Worm (Caenorhabditis elegans): ENCODE measurements around the gene hot-8.

Gene hot-8

ce11 chrX:1202638-1203037 lies 22.6 kb downstream of the hot-8 start:
- TF ChIP-seq him-1 (tag; optimal IDR thresholded peaks at IDR 0.05) (no peak), dao-5 (tag; optimal IDR thresholded peaks at IDR 0.05) (no peak), W03F9.2 (tag; optimal IDR thresholded peaks at IDR 0.05) (no peak)

DNA sequence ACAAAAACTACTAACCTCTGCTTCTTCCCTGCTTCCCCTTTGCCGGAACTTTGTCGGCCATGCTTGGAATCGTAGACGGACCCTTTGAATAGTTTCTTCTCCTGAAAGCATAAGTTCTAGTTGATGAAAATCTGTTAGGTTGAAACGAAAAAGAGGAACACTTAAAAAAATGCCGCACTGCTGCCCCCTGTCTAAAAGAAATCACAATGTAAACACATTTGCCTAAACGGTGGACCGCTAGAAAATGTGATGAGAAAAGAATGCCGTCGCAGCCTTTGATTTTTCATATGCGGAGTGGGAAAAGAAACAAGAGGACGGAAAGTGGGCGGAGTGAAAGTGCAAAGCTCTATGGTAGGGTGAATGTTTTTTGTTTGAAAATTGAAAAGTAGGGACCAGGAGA lies 25.9 kb downstream of the hot-8 start, which contains the start of gene T13G4.7:
TSS of gene T13G4.7 (minus strand) at position 101 of the 400 bp plus-strand sequence.
- TF ChIP-seq W03F9.2 (tag; optimal IDR thresholded peaks at IDR 0.05) (no peak), him-1 (tag; optimal IDR thresholded peaks at IDR 0.05) (no peak)

DNA sequence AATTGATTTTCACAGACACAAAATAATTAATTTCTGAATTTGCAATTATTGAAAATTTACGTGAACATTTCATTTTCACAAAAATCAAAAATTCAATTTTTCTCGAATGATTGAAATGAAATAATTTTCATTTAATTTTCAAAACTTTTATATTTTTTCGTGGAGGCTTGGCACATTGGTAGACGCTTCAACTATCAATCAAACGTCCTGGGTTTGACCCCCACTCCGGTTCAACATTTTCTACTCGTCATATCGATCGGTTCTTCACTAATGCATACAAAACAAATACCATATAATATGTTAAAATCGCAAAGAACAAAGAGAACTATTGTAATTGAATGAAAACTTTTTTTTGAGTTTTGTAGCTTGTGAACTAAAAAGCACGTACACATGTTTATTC lies 27.8 kb downstream of the hot-8 start:
- TF ChIP-seq dao-5 (tag; optimal IDR thresholded peaks at IDR 0.05) (no peak), W03F9.2 (tag; optimal IDR thresholded peaks at IDR 0.05) (peak; percentile 29), him-1 (tag; optimal IDR thresholded peaks at IDR 0.05) (no peak)

DNA sequence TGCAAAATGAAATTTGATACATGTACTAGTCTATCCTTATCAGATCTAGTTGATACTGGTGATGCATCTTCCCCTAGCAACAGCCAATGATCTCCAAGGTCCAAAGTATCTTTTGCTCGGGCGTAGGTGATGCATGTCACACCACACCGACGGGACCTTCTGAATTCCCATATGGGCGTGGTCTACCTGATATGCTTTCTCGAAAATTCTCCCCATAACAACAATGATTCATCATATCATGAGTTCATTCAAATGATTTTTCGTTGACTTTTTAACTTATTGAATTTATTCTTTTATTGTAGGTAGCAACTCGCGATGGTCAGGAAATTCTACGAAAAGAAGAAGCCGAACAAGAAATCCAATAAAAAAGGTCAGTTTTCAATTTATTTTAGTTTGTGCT lies 29.0 kb downstream of the hot-8 start, which contains the start of gene C46H3.1:
TSS of gene C46H3.1 (plus strand) at position 301 of the 400 bp plus-strand sequence.
- TF ChIP-seq him-1 (tag; optimal IDR thresholded peaks at IDR 0.05), result no peak
- TF ChIP-seq W03F9.2 (tag; optimal IDR thresholded peaks at IDR 0.05), result no peak
- TF ChIP-seq dao-5 (tag; optimal IDR thresholded peaks at IDR 0.05), result no peak

DNA sequence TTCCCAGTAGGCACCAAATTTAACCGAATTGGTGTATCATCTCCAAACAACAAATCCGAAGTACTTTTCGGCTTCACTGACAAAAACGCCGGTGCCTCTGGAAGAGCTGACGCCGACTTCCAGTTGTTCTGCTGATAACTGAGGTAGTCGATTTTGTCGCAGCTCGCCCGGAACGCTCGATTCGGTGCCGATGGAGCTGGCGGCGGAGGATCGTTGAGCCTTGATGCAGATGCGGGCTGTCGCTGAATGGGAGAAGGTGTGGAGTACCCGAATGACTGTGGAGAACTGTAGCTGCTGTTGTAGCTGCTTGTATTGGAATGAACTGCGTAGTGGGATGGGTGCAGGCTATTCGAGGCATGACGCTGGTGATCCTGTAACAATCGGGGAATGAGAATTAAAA lies 33.1 kb downstream of the hot-8 start:
- no peak for TF ChIP-seq him-1 (tag; optimal IDR thresholded peaks at IDR 0.05)
- TF ChIP-seq dao-5 (tag; optimal IDR thresholded peaks at IDR 0.05), result no peak

- no peak for TF ChIP-seq W03F9.2 (tag; optimal IDR thresholded peaks at IDR 0.05)
- TF ChIP-seq dao-5 (tag; optimal IDR thresholded peaks at IDR 0.05), result no peak
- no peak for TF ChIP-seq him-1 (tag; optimal IDR thresholded peaks at IDR 0.05)
Observed at ce11 chrX:1216833-1217232, 36.7 kb downstream of the hot-8 start.

ce11 chrX:1218457-1218856 lies 38.4 kb downstream of the hot-8 start:
- no peak for TF ChIP-seq him-1 (tag; optimal IDR thresholded peaks at IDR 0.05)
- TF ChIP-seq dao-5 (tag; optimal IDR thresholded peaks at IDR 0.05), result no peak
- no peak for TF ChIP-seq W03F9.2 (tag; optimal IDR thresholded peaks at IDR 0.05)

ce11 chrX:1222391-1222790 lies 42.3 kb downstream of the hot-8 start:
- TF ChIP-seq him-1 (tag; optimal IDR thresholded peaks at IDR 0.05) (no peak), dao-5 (tag; optimal IDR thresholded peaks at IDR 0.05) (no peak), W03F9.2 (tag; optimal IDR thresholded peaks at IDR 0.05) (no peak)

- TF ChIP-seq dao-5 (tag; optimal IDR thresholded peaks at IDR 0.05) (no peak), W03F9.2 (tag; optimal IDR thresholded peaks at IDR 0.05) (no peak), him-1 (tag; optimal IDR thresholded peaks at IDR 0.05) (no peak)
Observed at ce11 chrX:1223089-1223488, 43.0 kb downstream of the hot-8 start.

DNA sequence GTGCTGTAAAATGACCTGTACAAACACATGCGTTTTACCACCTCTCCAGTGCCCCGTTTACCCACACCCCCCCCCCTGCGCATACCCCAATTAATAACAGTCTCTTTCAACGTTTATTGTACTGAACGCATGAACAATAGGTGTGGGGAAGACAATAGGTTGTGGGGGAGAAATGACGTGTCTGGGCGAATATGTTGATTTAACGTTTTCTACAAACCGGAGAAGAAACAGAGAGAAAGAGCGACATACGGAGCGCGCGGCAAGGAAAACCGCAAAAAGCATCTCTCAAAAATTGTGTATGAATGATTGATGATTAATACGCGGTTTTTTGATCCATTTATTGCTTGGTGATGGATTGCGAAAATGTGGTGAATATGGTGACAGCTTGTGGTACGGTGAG lies 43.8 kb downstream of the hot-8 start:
- TF ChIP-seq him-1 (tag; optimal IDR thresholded peaks at IDR 0.05), result no peak
- TF ChIP-seq W03F9.2 (tag; optimal IDR thresholded peaks at IDR 0.05), result no peak
- no peak for TF ChIP-seq dao-5 (tag; optimal IDR thresholded peaks at IDR 0.05)

- TF ChIP-seq him-1 (tag; optimal IDR thresholded peaks at IDR 0.05) (no peak), dao-5 (tag; optimal IDR thresholded peaks at IDR 0.05) (no peak), W03F9.2 (tag; optimal IDR thresholded peaks at IDR 0.05) (no peak)
Observed at ce11 chrX:1230658-1231057, 50.6 kb downstream of the hot-8 start, which contains the start of gene C46H3.2. C46H3.2 (minus strand) TSS chrX:1230758.

DNA sequence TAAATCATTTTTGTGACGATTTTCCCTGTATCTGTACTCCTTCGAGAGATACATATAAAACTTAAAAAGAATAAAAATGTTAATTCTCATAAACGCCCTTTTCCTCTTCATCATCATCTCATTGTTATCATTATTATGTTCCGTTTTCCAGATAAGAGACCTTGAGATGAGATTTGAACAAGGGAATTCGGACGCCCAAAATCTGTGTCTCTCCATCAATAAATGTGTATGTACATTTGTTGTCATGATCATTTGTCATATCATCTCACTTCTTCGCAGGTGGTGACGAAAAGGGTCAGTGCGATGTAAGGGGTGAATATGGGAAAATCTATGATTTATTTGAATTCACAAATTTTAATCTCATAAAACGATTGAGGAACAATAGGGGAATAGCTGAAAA lies 52.0 kb downstream of the hot-8 start:
- TF ChIP-seq W03F9.2 (tag; optimal IDR thresholded peaks at IDR 0.05) (no peak), him-1 (tag; optimal IDR thresholded peaks at IDR 0.05) (no peak), dao-5 (tag; optimal IDR thresholded peaks at IDR 0.05) (no peak)

Measured in whole organism, L4/young adult.